Fruit fly (Drosophila melanogaster) whole organism, wandering third instar larva: Measurements from ENCODE around the gene Ugt307A1.

Experiments
- Abd-B ChIP-seq: fragments of >200 bp; optimal IDR thresholded peaks from 2 replicates; lab custom pipeline; 2017; ENCODE audit warnings: missing biosample characterization, missing genetic modification characterization
- CG32264 ChIP-seq: fragments of 200-800 bp; sonication (Bioruptor generic); optimal IDR thresholded peaks from 2 replicates; lab custom pipeline; 2016; ENCODE audit warnings: missing biosample characterization, missing genetic modification characterization
- CG9705 ChIP-seq: fragments of 200-800 bp; sonication (Bioruptor generic); optimal IDR thresholded peaks from 2 replicates; lab custom pipeline; 2018; ENCODE audit warnings: missing biosample characterization, mild to moderate bottlenecking, missing genetic modification characterization
- CrebA ChIP-seq: fragments of 200-800 bp; sonication (Bioruptor generic); optimal IDR thresholded peaks from 2 replicates; lab custom pipeline; 2016; ENCODE audit warnings: missing biosample characterization, mild to moderate bottlenecking, missing genetic modification characterization, borderline replicate concordance
- Dfd ChIP-seq: fragments of >200 bp; optimal IDR thresholded peaks from 2 replicates; lab custom pipeline; 2017; ENCODE audit warnings: missing biosample characterization, missing genetic modification characterization
- Dif ChIP-seq: fragments of 200-275, 200-300 bp; sonication (Bioruptor generic); optimal IDR thresholded peaks from 2 replicates; lab custom pipeline; 2018; ENCODE audit warnings: missing biosample characterization, missing genetic modification characterization; ENCODE audit not compliant: partially characterized antibody
- GATAd ChIP-seq: sonication (Bioruptor generic); optimal IDR thresholded peaks from 2 replicates; lab custom pipeline; 2016; ENCODE audit warnings: missing biosample characterization, missing genetic modification characterization
- HLH106 ChIP-seq: fragments of 200-800 bp; optimal IDR thresholded peaks from 3 replicates; lab custom pipeline; 2019; ENCODE audit warnings: missing biosample characterization, mild to moderate bottlenecking, missing genetic modification characterization, moderate library complexity
- Hnf4 ChIP-seq: fragments of 200-800 bp; sonication (Bioruptor generic); optimal IDR thresholded peaks from 2 replicates; lab custom pipeline; 2016; ENCODE audit warnings: missing biosample characterization, mild to moderate bottlenecking, missing genetic modification characterization
- Hr78 ChIP-seq: fragments of >200 bp; optimal IDR thresholded peaks from 2 replicates; lab custom pipeline; 2017; ENCODE audit warnings: missing biosample characterization, missing genetic modification characterization
- Hr83 ChIP-seq: fragments of 200-300 bp; sonication (Bioruptor generic); optimal IDR thresholded peaks from 2 replicates; lab custom pipeline; 2016; ENCODE audit warnings: missing biosample characterization, mild to moderate bottlenecking, missing genetic modification characterization, moderate library complexity; ENCODE audit not compliant: poor library complexity, severe bottlenecking
- Jra ChIP-seq: sonication (Bioruptor generic); optimal IDR thresholded peaks from 2 replicates; lab custom pipeline; 2016; ENCODE audit warnings: missing biosample characterization, missing genetic modification characterization
- Mio ChIP-seq: sonication (Bioruptor generic); optimal IDR thresholded peaks from 2 replicates; lab custom pipeline; 2016; ENCODE audit warnings: missing biosample characterization, missing genetic modification characterization
- Myc ChIP-seq: fragments of >200 bp; optimal IDR thresholded peaks from 2 replicates; lab custom pipeline; 2017
- N ChIP-seq: fragments of >200 bp; optimal IDR thresholded peaks from 2 replicates; lab custom pipeline; 2018; ENCODE audit warnings: missing biosample characterization, missing external identifiers, missing genetic modification characterization
- OdsH ChIP-seq: fragments of 200-800 bp; sonication (Bioruptor generic); optimal IDR thresholded peaks from 2 replicates; lab custom pipeline; 2016; ENCODE audit warnings: missing biosample characterization, mild to moderate bottlenecking, missing genetic modification characterization
- Rel ChIP-seq, 2 experiments: fragments of 200-800 bp; sonication (Bioruptor generic) in 1 of 2; optimal IDR thresholded peaks; 2 replicates in 1 of 2; 3 replicates in 1 of 2; lab custom pipeline; 2016 to 2019; ENCODE audit warnings: mild to moderate bottlenecking in 2 of 2, missing biosample characterization in 2 of 2, missing genetic modification characterization in 2 of 2, moderate library complexity in 1 of 2
- Sp1 ChIP-seq: fragments of 200-800 bp; sonication (Bioruptor generic); optimal IDR thresholded peaks from 3 replicates; lab custom pipeline; 2019; ENCODE audit warnings: missing biosample characterization, mild to moderate bottlenecking, missing genetic modification characterization, moderate library complexity
- Vsx2 ChIP-seq: fragments of 200-300, 225-300 bp; sonication (Bioruptor generic); optimal IDR thresholded peaks from 2 replicates; lab custom pipeline; 2018; ENCODE audit warnings: missing biosample characterization, missing genetic modification characterization; ENCODE audit not compliant: partially characterized antibody
- br ChIP-seq: fragments of 200-800 bp; sonication (Bioruptor generic); optimal IDR thresholded peaks from 2 replicates; lab custom pipeline; 2016; ENCODE audit warnings: missing biosample characterization, missing genetic modification characterization
- brk ChIP-seq: fragments of 200-800 bp; sonication (Bioruptor generic); optimal IDR thresholded peaks from 2 replicates; lab custom pipeline; 2016; ENCODE audit warnings: missing biosample characterization, mild to moderate bottlenecking, missing genetic modification characterization
- dl ChIP-seq, 2 experiments: fragments of 175-275, 200-275 bp in 1 of 2; fragments of 200-275 bp in 1 of 2; sonication (Bioruptor generic); optimal IDR thresholded peaks; lab custom pipeline; 2018; ENCODE audit warnings: mild to moderate bottlenecking in 2 of 2, missing biosample characterization in 2 of 2, missing genetic modification characterization in 2 of 2, moderate library complexity in 2 of 2; ENCODE audit not compliant: partially characterized antibody in 2 of 2, insufficient read depth in 1 of 2
- dmrt93B ChIP-seq: fragments of 200-800 bp; sonication (Bioruptor generic); optimal IDR thresholded peaks from 2 replicates; lab custom pipeline; 2018; ENCODE audit warnings: missing biosample characterization, mild to moderate bottlenecking, missing genetic modification characterization
- dsf ChIP-seq: sonication (Bioruptor generic); optimal IDR thresholded peaks from 2 replicates; lab custom pipeline; 2016; ENCODE audit warnings: missing biosample characterization, missing genetic modification characterization, borderline replicate concordance
- ey ChIP-seq: fragments of 200-800 bp; sonication (Bioruptor generic); optimal IDR thresholded peaks from 2 replicates; lab custom pipeline; 2016; ENCODE audit warnings: missing biosample characterization, missing genetic modification characterization
- foxo ChIP-seq, 2 experiments: fragments of 200-800 bp; sonication (Bioruptor generic); optimal IDR thresholded peaks; 2 replicates in 1 of 2; 3 replicates in 1 of 2; lab custom pipeline; 2016 to 2017; ENCODE audit warnings: missing biosample characterization in 2 of 2, missing genetic modification characterization in 2 of 2
- fru ChIP-seq: fragments of 200-800 bp; sonication (Bioruptor generic); optimal IDR thresholded peaks from 3 replicates; lab custom pipeline; 2016; ENCODE audit warnings: missing biosample characterization, mild to moderate bottlenecking, missing genetic modification characterization
- h ChIP-seq: fragments of 200-800 bp; sonication (Bioruptor generic); optimal IDR thresholded peaks from 3 replicates; lab custom pipeline; 2016; ENCODE audit warnings: missing biosample characterization, mild to moderate bottlenecking, missing genetic modification characterization
- jim ChIP-seq: fragments of 175-275, 200-325 bp; sonication (Bioruptor generic); optimal IDR thresholded peaks from 2 replicates; lab custom pipeline; 2016; ENCODE audit warnings: missing biosample characterization, mild to moderate bottlenecking, missing genetic modification characterization
- lola ChIP-seq: fragments of >200 bp; optimal IDR thresholded peaks from 2 replicates; lab custom pipeline; 2017; ENCODE audit warnings: missing biosample characterization, missing genetic modification characterization
- pan ChIP-seq: fragments of >200 bp; optimal IDR thresholded peaks from 2 replicates; lab custom pipeline; 2017
- psq ChIP-seq: fragments of 200-800 bp; sonication (Bioruptor generic); optimal IDR thresholded peaks from 3 replicates; lab custom pipeline; 2017; ENCODE audit warnings: missing biosample characterization, mild to moderate bottlenecking, missing genetic modification characterization, moderate library complexity
- rgr ChIP-seq: fragments of 200-800 bp; sonication (Bioruptor generic); optimal IDR thresholded peaks from 3 replicates; lab custom pipeline; 2016; ENCODE audit warnings: missing biosample characterization, mild to moderate bottlenecking, missing genetic modification characterization
- sage ChIP-seq: fragments of 200-800 bp; sonication (Bioruptor generic); optimal IDR thresholded peaks from 2 replicates; lab custom pipeline; 2016; ENCODE audit warnings: missing biosample characterization, mild to moderate bottlenecking, missing genetic modification characterization
- sv ChIP-seq: fragments of 200-800 bp; sonication (Bioruptor generic); optimal IDR thresholded peaks from 3 replicates; lab custom pipeline; 2016; ENCODE audit warnings: missing biosample characterization, missing genetic modification characterization
- tai ChIP-seq: sonication (Bioruptor generic); optimal IDR thresholded peaks from 2 replicates; lab custom pipeline; 2016; ENCODE audit warnings: missing biosample characterization, missing genetic modification characterization
- usp ChIP-seq: fragments of >200 bp; optimal IDR thresholded peaks from 2 replicates; lab custom pipeline; 2017; ENCODE audit warnings: missing biosample characterization, missing genetic modification characterization
- woc ChIP-seq: sonication (Bioruptor generic); optimal IDR thresholded peaks from 2 replicates; lab custom pipeline; 2016; ENCODE audit warnings: missing biosample characterization, mild to moderate bottlenecking, missing genetic modification characterization

Gene Ugt307A1

DNA sequence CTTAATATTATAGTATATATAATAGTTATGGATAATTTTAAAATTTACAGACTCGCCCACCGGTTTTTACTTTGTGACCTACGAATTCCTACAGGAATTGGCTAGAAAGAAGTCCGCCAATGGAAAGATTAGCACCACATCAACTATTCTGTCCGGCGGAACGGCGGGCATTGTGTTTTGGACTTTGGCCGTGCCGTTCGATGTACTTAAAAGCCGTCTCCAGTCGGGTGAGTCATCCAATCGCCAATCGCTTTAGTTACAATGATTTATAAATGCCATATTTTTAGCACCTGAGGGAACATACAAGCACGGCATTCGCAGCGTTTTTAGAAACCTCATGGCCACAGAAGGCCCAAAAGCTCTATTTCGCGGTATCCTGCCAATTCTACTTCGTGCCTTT, 39.3 kb upstream of the Ugt307A1 start:
- TF ChIP-seq Dfd (GFP tag; lab: Kevin White, UChicago) (no peak), CG9705 (GFP tag; lab: Kevin White, UChicago) (no peak), rgr (GFP tag; lab: Kevin White, UChicago) (no peak)
- TF ChIP-seq, all 38 proteins: peak for 0

DNA sequence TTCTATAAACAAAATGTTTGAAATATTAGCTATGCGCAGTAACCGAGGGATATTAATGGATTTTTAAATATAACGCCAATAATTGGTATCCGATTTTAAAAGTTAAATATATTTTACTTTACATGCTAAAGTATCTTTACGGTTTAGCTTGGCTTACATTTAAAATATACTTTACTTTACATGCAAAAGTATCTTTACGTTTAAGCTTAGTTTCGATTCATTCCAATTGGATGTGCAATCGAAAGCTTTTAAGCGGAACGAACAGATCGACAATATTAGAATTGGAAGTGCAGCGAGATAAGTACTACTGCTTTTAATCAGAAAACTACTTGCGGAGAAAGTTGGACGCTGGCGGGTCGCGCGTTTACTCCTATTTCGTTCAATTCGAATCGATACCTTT, 38.8 kb upstream of the Ugt307A1 start:
- TF ChIP-seq brk (GFP tag; lab: Kevin White, UChicago) (peak; percentile 10), fru (GFP tag; lab: Kevin White, UChicago) (no peak)

DNA sequence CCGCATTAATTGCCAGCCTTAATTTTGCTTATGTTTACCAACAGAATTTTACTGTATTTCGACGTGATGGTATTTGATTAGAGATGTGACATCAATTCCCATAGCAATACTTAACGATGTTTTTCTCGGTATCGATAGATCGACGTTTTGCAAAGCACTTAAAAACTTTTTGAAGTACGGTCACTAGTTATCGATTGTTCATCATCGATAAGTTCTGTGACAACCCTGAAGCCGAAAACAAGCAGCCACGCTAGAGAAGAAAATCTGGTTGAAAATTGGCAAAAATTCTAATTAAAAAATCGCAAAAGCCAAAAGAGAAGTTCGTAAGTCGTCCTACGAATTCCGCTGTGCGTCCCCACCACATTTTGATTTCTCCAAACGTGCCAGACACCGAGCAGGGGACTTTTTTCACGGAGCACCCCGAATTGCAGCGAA, 35.2 kb upstream of the Ugt307A1 start, which contains the start of the genes Rab30 and Caper:
TSS of gene Rab30 (minus strand) at position 90 of the 435 bp plus-strand sequence.
TSS of gene Caper (plus strand) at position 205 of the 435 bp plus-strand sequence.
- TF ChIP-seq Hr78 = no peak
- no peak for TF ChIP-seq usp (GFP tag; lab: Kevin White, UChicago)
- no peak for TF ChIP-seq OdsH (GFP tag; lab: Kevin White, UChicago)
- TF ChIP-seq h (GFP tag; lab: Kevin White, UChicago) = peak; percentile 74
- TF ChIP-seq foxo (GFP tag; optimal IDR thresholded peaks at IDR 0.05; lab: Kevin White, UChicago) = peak; percentile 2 to 61
- TF ChIP-seq CG9705 (GFP tag; lab: Kevin White, UChicago) = no peak
- no peak for TF ChIP-seq dl (GFP tag; optimal IDR thresholded peaks at IDR 0.05; lab: Kevin White, UChicago; ENCODE audit: insufficient read depth in 1 of 2, partially characterized antibody in 2 of 2)
- TF ChIP-seq CrebA = no peak
- TF ChIP-seq lola = no peak
- peak; percentile 59 for TF ChIP-seq ey (GFP tag; lab: Kevin White, UChicago)
- TF ChIP-seq woc (GFP tag; lab: Kevin White, UChicago) = peak; percentile 13
- TF ChIP-seq Mio (GFP tag; lab: Kevin White, UChicago) = no peak
- no peak for TF ChIP-seq Rel (GFP tag; optimal IDR thresholded peaks at IDR 0.05; lab: Kevin White, UChicago)
- TF ChIP-seq Rel (tag; optimal IDR thresholded peaks at IDR 0.05; lab: Kevin White, UChicago) = peak; percentile 56
- TF ChIP-seq CG32264 (GFP tag; lab: Kevin White, UChicago) = no peak
- TF ChIP-seq HLH106 (tag; lab: Kevin White, UChicago) = peak; percentile 51
- peak; percentile 89 for TF ChIP-seq tai (GFP tag; lab: Kevin White, UChicago)
- peak; percentile 70 for TF ChIP-seq rgr (GFP tag; lab: Kevin White, UChicago)
- no peak for TF ChIP-seq N (GFP tag; lab: Kevin White, UChicago)
- peak; percentile 39 for TF ChIP-seq GATAd
- TF ChIP-seq Jra (GFP tag; lab: Kevin White, UChicago) = peak; percentile 83
- no peak for TF ChIP-seq dmrt93B (GFP tag; lab: Kevin White, UChicago)
- TF ChIP-seq Vsx2 = no peak
- TF ChIP-seq fru (GFP tag; lab: Kevin White, UChicago) = peak; percentile 45
- TF ChIP-seq Hnf4 (GFP tag; lab: Kevin White, UChicago) = peak; percentile 90
- peak; percentile 55 for TF ChIP-seq br (GFP tag; lab: Kevin White, UChicago)
- peak; percentile 77 for TF ChIP-seq dsf
- TF ChIP-seq sv (GFP tag; lab: Kevin White, UChicago) = peak; percentile 1
- no peak for TF ChIP-seq Dfd (GFP tag; lab: Kevin White, UChicago)
- no peak for TF ChIP-seq Myc
- TF ChIP-seq pan (lab: Kevin White, UChicago) = no peak
- TF ChIP-seq sage = no peak
- TF ChIP-seq Dif (GFP tag; lab: Kevin White, UChicago) = no peak
- TF ChIP-seq Abd-B (GFP tag; lab: Kevin White, UChicago) = no peak
- TF ChIP-seq brk (GFP tag; lab: Kevin White, UChicago) = peak; percentile 80
- no peak for TF ChIP-seq jim (GFP tag; lab: Kevin White, UChicago)
- peak; percentile 46 for TF ChIP-seq Sp1 (GFP tag; lab: Kevin White, UChicago)
- TF ChIP-seq psq = peak; percentile 23
- TF ChIP-seq Hr83 (GFP tag; lab: Kevin White, UChicago) = peak; percentile 82
